Fruit fly (Drosophila melanogaster) whole organism, embryonic: Measurements from ENCODE around the gene melt.

ENCODE experiments used
- CG10959 ChIP-seq: fragments of 200-800 bp; sonication (Bioruptor generic); IDR thresholded peaks from 2 replicates; pipeline ENCODE4 v1.3.6; 2022; ENCODE audit warnings: missing biosample characterization, missing genetic modification characterization
- CG11398 ChIP-seq: fragments of 200-800 bp; sonication (Bioruptor generic); optimal IDR thresholded peaks from 2 replicates; lab custom pipeline; 2016; ENCODE audit warnings: missing biosample characterization, missing genetic modification characterization
- CG12744 ChIP-seq: fragments of 200-800 bp; sonication (Bioruptor generic); optimal IDR thresholded peaks from 2 replicates; lab custom pipeline; 2016; ENCODE audit warnings: missing biosample characterization, missing genetic modification characterization
- CG15011 ChIP-seq: fragments of 200-800 bp; sonication (Bioruptor generic); optimal IDR thresholded peaks from 3 replicates; lab custom pipeline; 2018; ENCODE audit warnings: missing biosample characterization, mild to moderate bottlenecking, missing genetic modification characterization
- CG15514 ChIP-seq: fragments of 200-800 bp; sonication (Bioruptor generic); optimal IDR thresholded peaks from 3 replicates; lab custom pipeline; 2017; ENCODE audit warnings: missing biosample characterization, missing genetic modification characterization, mild to moderate bottlenecking, moderate library complexity, missing genetic modification reagents
- CG16813 ChIP-seq: fragments of 200-800 bp; sonication (Bioruptor generic); IDR thresholded peaks from 3 replicates; pipeline ENCODE4 v1.3.6; 2022; ENCODE audit warnings: missing biosample characterization, missing genetic modification characterization; ENCODE audit not compliant: partially characterized antibody
- CG17568 ChIP-seq: fragments of 200-800 bp; sonication (Bioruptor generic); optimal IDR thresholded peaks from 2 replicates; lab custom pipeline; 2018; ENCODE audit warnings: missing biosample characterization, mild to moderate bottlenecking, missing genetic modification characterization, moderate library complexity
- CG17912 ChIP-seq: fragments of 200-800 bp; sonication (Bioruptor generic); optimal IDR thresholded peaks from 2 replicates; lab custom pipeline; 2018; ENCODE audit warnings: missing biosample characterization, mild to moderate bottlenecking, missing genetic modification characterization
- CG18764 ChIP-seq: fragments of 200-800 bp; sonication (Bioruptor generic); optimal IDR thresholded peaks from 3 replicates; lab custom pipeline; 2016; ENCODE audit warnings: missing biosample characterization, missing genetic modification characterization
- CG2116 ChIP-seq: fragments of 200-800 bp; sonication (Bioruptor generic); optimal IDR thresholded peaks from 3 replicates; lab custom pipeline; 2018; ENCODE audit warnings: missing biosample characterization, mild to moderate bottlenecking, missing genetic modification characterization
- CG33557 ChIP-seq: fragments of 200-800 bp; sonication (Bioruptor generic); optimal IDR thresholded peaks from 2 replicates; lab custom pipeline; 2019; ENCODE audit warnings: missing biosample characterization, mild to moderate bottlenecking, missing genetic modification characterization, moderate library complexity
- CG3847 ChIP-seq: fragments of 200-800 bp; sonication (Bioruptor generic); IDR thresholded peaks from 2 replicates; pipeline ENCODE4 v1.3.6; 2022; ENCODE audit warnings: missing biosample characterization, missing genetic modification characterization
- CG42726 ChIP-seq: fragments of 200-800 bp; sonication (Bioruptor generic); IDR thresholded peaks from 2 replicates; pipeline ENCODE4 v1.3.6; 2022; ENCODE audit warnings: missing biosample characterization, missing genetic modification characterization; ENCODE audit not compliant: partially characterized antibody
- CG6654 ChIP-seq: fragments of 200-800 bp; sonication (Bioruptor generic); optimal IDR thresholded peaks from 2 replicates; lab custom pipeline; 2017; ENCODE audit warnings: missing biosample characterization, mild to moderate bottlenecking, missing genetic modification characterization
- CG7556 ChIP-seq: fragments of 200-800 bp; sonication (Bioruptor generic); optimal IDR thresholded peaks from 2 replicates; lab custom pipeline; 2017; ENCODE audit warnings: missing biosample characterization, mild to moderate bottlenecking, missing genetic modification characterization
- CG8281 ChIP-seq: fragments of 200-800 bp; sonication (Bioruptor generic); optimal IDR thresholded peaks from 2 replicates; lab custom pipeline; 2018; ENCODE audit warnings: missing biosample characterization, mild to moderate bottlenecking, missing genetic modification characterization, moderate library complexity
- CG8290 ChIP-seq, 3 experiments: fragments of 200-800 bp; sonication (Bioruptor generic); optimal IDR thresholded peaks; 2 replicates each; lab custom pipeline; 2016 to 2019; ENCODE audit warnings: missing biosample characterization in 3 of 3, missing genetic modification characterization in 3 of 3, mild to moderate bottlenecking in 2 of 3, moderate library complexity in 1 of 3
- CG8765 ChIP-seq: fragments of 200-800 bp; sonication (Bioruptor generic); IDR thresholded peaks from 2 replicates; pipeline ENCODE4 v1.3.6; 2022; ENCODE audit warnings: missing biosample characterization, missing genetic modification characterization
- CHES-1-like ChIP-seq: fragments of 200-800 bp; sonication (Bioruptor generic); optimal IDR thresholded peaks from 2 replicates; lab custom pipeline; 2016; ENCODE audit warnings: missing biosample characterization, missing genetic modification characterization
- CrebB ChIP-seq: fragments of 200-800 bp; sonication (Bioruptor generic); optimal IDR thresholded peaks from 3 replicates; lab custom pipeline; 2018; ENCODE audit warnings: missing biosample characterization, mild to moderate bottlenecking, missing genetic modification characterization
- D19B ChIP-seq: fragments of 200-800 bp; sonication (Bioruptor generic); optimal IDR thresholded peaks from 2 replicates; lab custom pipeline; 2017; ENCODE audit warnings: missing biosample characterization, mild to moderate bottlenecking, missing genetic modification characterization
- Dll ChIP-seq: fragments of 200-800 bp; sonication (Bioruptor generic); IDR thresholded peaks from 4 replicates; pipeline ENCODE4 v1.3.6; 2022; ENCODE audit warnings: missing biosample characterization, missing genetic modification characterization; ENCODE audit not compliant: partially characterized antibody
- Dref ChIP-seq: fragments of 200-800 bp; sonication (Bioruptor generic); IDR thresholded peaks from 2 replicates; pipeline ENCODE4 v1.3.6; 2022; ENCODE audit warnings: missing biosample characterization, missing genetic modification characterization
- Drgx ChIP-seq: fragments of 200-800 bp; sonication (Bioruptor generic); IDR thresholded peaks from 2 replicates; pipeline ENCODE4 v1.3.6; 2022; ENCODE audit warnings: missing biosample characterization, missing genetic modification characterization
- E2f1 ChIP-seq: fragments of 200-800 bp; sonication (Bioruptor generic); IDR thresholded peaks from 2 replicates; pipeline ENCODE4 v1.3.6; 2022; ENCODE audit warnings: missing biosample characterization, missing genetic modification characterization
- ERR ChIP-seq: fragments of 200-800 bp; sonication (Bioruptor generic); optimal IDR thresholded peaks from 2 replicates; lab custom pipeline; 2016; ENCODE audit warnings: missing biosample characterization, missing genetic modification characterization
- H15 ChIP-seq: fragments of 200-800 bp; sonication (Bioruptor generic); IDR thresholded peaks from 3 replicates; pipeline ENCODE4 v1.3.6; 2022; ENCODE audit warnings: missing biosample characterization, missing genetic modification characterization
- HHEX ChIP-seq: fragments of 200-800 bp; sonication (Bioruptor generic); optimal IDR thresholded peaks from 3 replicates; lab custom pipeline; 2017; ENCODE audit warnings: missing biosample characterization, mild to moderate bottlenecking, missing genetic modification characterization, missing genetic modification reagents
- Hr78 ChIP-seq, 2 experiments: fragments of 200-800 bp in 1 of 2; fragments of >200 bp in 1 of 2; sonication (Bioruptor generic) in 1 of 2; optimal IDR thresholded peaks; 2 replicates each; lab custom pipeline; 2017 to 2019; ENCODE audit warnings: missing biosample characterization in 2 of 2, missing genetic modification characterization in 2 of 2, mild to moderate bottlenecking in 1 of 2, moderate library complexity in 1 of 2
- MBD-R2 ChIP-seq: fragments of 200-800 bp; sonication (Bioruptor generic); IDR thresholded peaks from 2 replicates; pipeline ENCODE4 v1.3.6; 2022; ENCODE audit warnings: missing biosample characterization, missing genetic modification characterization
- MESR4 ChIP-seq: fragments of 200-800 bp; sonication (Bioruptor generic); optimal IDR thresholded peaks from 2 replicates; lab custom pipeline; 2018; ENCODE audit warnings: missing biosample characterization, mild to moderate bottlenecking, missing genetic modification characterization, moderate library complexity
- Stat92E ChIP-seq, 3 experiments: fragments of >200 bp in 2 of 3; fragments of 200-800 bp in 1 of 3; sonication (Bioruptor generic) in 1 of 3; optimal IDR thresholded peaks; 2 replicates each; lab custom pipeline; 2017 to 2019; ENCODE audit warnings: missing biosample characterization in 3 of 3, missing genetic modification characterization in 3 of 3, mild to moderate bottlenecking in 1 of 3, moderate library complexity in 1 of 3
- Tbp ChIP-seq: fragments of >200 bp; optimal IDR thresholded peaks from 2 replicates; lab custom pipeline; 2018; ENCODE audit warnings: missing biosample characterization, missing genetic modification characterization
- ap ChIP-seq: fragments of 200-800 bp; sonication (Bioruptor generic); IDR thresholded peaks from 2 replicates; pipeline ENCODE4 v1.3.6; 2022; ENCODE audit warnings: missing biosample characterization, missing genetic modification characterization
- corto ChIP-seq: fragments of 200-800 bp; sonication (Bioruptor generic); optimal IDR thresholded peaks from 2 replicates; lab custom pipeline; 2016; ENCODE audit warnings: missing biosample characterization, mild to moderate bottlenecking, missing genetic modification characterization, moderate library complexity
- emc ChIP-seq: fragments of 200-800 bp; sonication (Bioruptor generic); optimal IDR thresholded peaks from 2 replicates; lab custom pipeline; 2016; ENCODE audit warnings: missing biosample characterization, missing genetic modification characterization
- fd3F ChIP-seq: fragments of 200-800 bp; sonication (Bioruptor generic); optimal IDR thresholded peaks from 2 replicates; lab custom pipeline; 2018; ENCODE audit warnings: missing biosample characterization, mild to moderate bottlenecking, missing genetic modification characterization, moderate library complexity
- ftz-f1 ChIP-seq: fragments of 200-800 bp; sonication (Bioruptor generic); optimal IDR thresholded peaks from 2 replicates; lab custom pipeline; 2016; ENCODE audit warnings: missing biosample characterization, missing genetic modification characterization
- gro ChIP-seq: fragments of 200-800 bp; sonication (Bioruptor generic); optimal IDR thresholded peaks from 2 replicates; lab custom pipeline; 2016; ENCODE audit warnings: missing biosample characterization, missing genetic modification characterization
- hth ChIP-seq: fragments of >200 bp; optimal IDR thresholded peaks from 2 replicates; lab custom pipeline; 2017; ENCODE audit warnings: inconsistent platforms
- ken ChIP-seq: fragments of 200-800 bp; sonication (Bioruptor generic); IDR thresholded peaks from 3 replicates; pipeline ENCODE4 v1.3.6; 2022; ENCODE audit warnings: missing biosample characterization, missing genetic modification characterization
- mirr ChIP-seq: fragments of 200-800 bp; sonication (Bioruptor generic); optimal IDR thresholded peaks from 3 replicates; lab custom pipeline; 2018; ENCODE audit warnings: missing biosample characterization, mild to moderate bottlenecking, missing genetic modification characterization
- ranshi ChIP-seq: fragments of 200-800 bp; sonication (Bioruptor generic); IDR thresholded peaks from 2 replicates; pipeline ENCODE4 v1.3.6; 2022; ENCODE audit warnings: missing biosample characterization, missing genetic modification characterization
- ro ChIP-seq: fragments of 200-800 bp; sonication (Bioruptor generic); IDR thresholded peaks from 2 replicates; pipeline ENCODE4 v1.3.6; 2022; ENCODE audit warnings: missing biosample characterization, missing genetic modification characterization
- slbo ChIP-seq: fragments of 200-800 bp; sonication (Bioruptor generic); IDR thresholded peaks from 2 replicates; pipeline ENCODE4 v1.3.6; 2022; ENCODE audit warnings: missing biosample characterization, missing genetic modification characterization
- ssp ChIP-seq: fragments of 200-800 bp; sonication (Bioruptor generic); IDR thresholded peaks from 2 replicates; pipeline ENCODE4 v1.3.6; 2022; ENCODE audit warnings: missing biosample characterization, missing genetic modification characterization
- vvl ChIP-seq: fragments of 200-800 bp; sonication (Bioruptor generic); IDR thresholded peaks from 2 replicates; pipeline ENCODE4 v1.3.6; 2022; ENCODE audit warnings: missing biosample characterization, missing genetic modification characterization

The melt gene

dm6 chr3L:7133699-7134655 is at the start of gene melt (continued):
- TF ChIP-seq CG8281 (tag; lab: Kevin White, UChicago) (peak; percentile 67), Dll (no peak), Dref (GFP tag; lab: Robert Waterston, UW) (0 out of 2 replicates have a peak, but pooled peaks have one; percentile 31), CG17568 (GFP tag; lab: Kevin White, UChicago) (peak; percentile 77), CG2116 (GFP tag; lab: Kevin White, UChicago) (peak; percentile 71), MBD-R2 (GFP tag; lab: Robert Waterston, UW) (peak; percentile 36; the same call in 1 of the 2 replicates), D19B (GFP tag; lab: Kevin White, UChicago) (peak; percentile 99), CrebB (tag; lab: Kevin White, UChicago) (peak; percentile 1), CG15514 (GFP tag; lab: Kevin White, UChicago) (peak; percentile 69), emc (GFP tag; lab: Kevin White, UChicago) (peak; percentile 70), Hr78 (GFP tag; optimal IDR thresholded peaks at IDR 0.05; lab: Kevin White, UChicago) (peak in 1 of 2 experiments; percentile 45), MESR4 (GFP tag; lab: Kevin White, UChicago) (no peak), slbo (peak; percentile 75), ssp (GFP tag; lab: Robert Waterston, UW) (peak; percentile 85), H15 (0 out of 3 replicates have a peak, but pooled peaks have one; percentile 58), CG6654 (GFP tag; lab: Kevin White, UChicago) (peak; percentile 65), CG8290 (GFP tag; optimal IDR thresholded peaks at IDR 0.05; lab: Kevin White, UChicago) (peak; percentile 93), CG8290 (tag; optimal IDR thresholded peaks at IDR 0.05; lab: Kevin White, UChicago) (peak; percentile 68 to 97), ranshi (GFP tag; lab: Robert Waterston, UW) (peak; percentile 50; the same call in 1 of the 2 replicates), CG42726 (GFP tag; lab: Robert Waterston, UW) (peak; percentile 41; the same call in 1 of the 2 replicates), CG10959 (GFP tag; lab: Robert Waterston, UW) (peak; percentile 61; the same call in 1 of the 2 replicates), CG11398 (GFP tag; lab: Kevin White, UChicago) (peak; percentile 66), Stat92E (GFP tag; optimal IDR thresholded peaks at IDR 0.05; lab: Kevin White, UChicago) (peak in 1 of 3 experiments; percentile 38), gro (peak; percentile 90), ftz-f1 (GFP tag; lab: Kevin White, UChicago) (no peak), CG16813 (0 out of 3 replicates have a peak, but pooled peaks have one; percentile 13), CG15011 (peak; percentile 84), CG12744 (peak; percentile 83), CG33557 (peak; percentile 78), hth (lab: Kevin White, UChicago) (no peak), ERR (GFP tag; lab: Kevin White, UChicago) (peak; percentile 76), ro (GFP tag; lab: Robert Waterston, UW) (peak; percentile 62; the same call in 1 of the 2 replicates), Drgx (GFP tag; lab: Robert Waterston, UW) (peak; percentile 56), CG18764 (GFP tag; lab: Kevin White, UChicago) (peak; percentile 71), ken (GFP tag; lab: Robert Waterston, UW) (peak; percentile 61; the same call in 2 of the 3 replicates), corto (no peak), fd3F (GFP tag; lab: Kevin White, UChicago) (peak; percentile 75), CG7556 (GFP tag; lab: Kevin White, UChicago) (peak; percentile 94), CG17912 (no peak), CG3847 (GFP tag; lab: Robert Waterston, UW) (peak; percentile 76), Tbp (GFP tag; lab: Kevin White, UChicago) (no peak), HHEX (GFP tag; lab: Kevin White, UChicago) (peak; percentile 85), ap (GFP tag; lab: Robert Waterston, UW) (peak; percentile 47), vvl (GFP tag; lab: Robert Waterston, UW) (peak; percentile 62), mirr (GFP tag; lab: Kevin White, UChicago) (peak; percentile 12), CHES-1-like (GFP tag; lab: Kevin White, UChicago) (peak; percentile 77), CG8765 (peak; percentile 64; the same call in 1 of the 2 replicates), E2f1 (GFP tag; lab: Robert Waterston, UW) (peak; percentile 64)
